Fruit fly (Drosophila melanogaster): ENCODE measurements around the gene GABA-B-R1.

The GABA-B-R1 gene

dm6 chr2L:15067832-15068231, 51.7 kb downstream of the GABA-B-R1 start (continued):
- no peak for TF ChIP-seq Lpt (GFP tag; optimal IDR thresholded peaks at IDR 0.05)
- TF ChIP-seq dpn (GFP tag; optimal IDR thresholded peaks at IDR 0.05): peak in 1 of 2 experiments; percentile 45
- peak; percentile 79 for TF ChIP-seq onecut (GFP tag; IDR thresholded peaks at IDR 0.05)
- no peak for TF ChIP-seq Ssrp (tag; optimal IDR thresholded peaks at IDR 0.05)
- no peak for TF ChIP-seq seq (GFP tag; IDR thresholded peaks at IDR 0.05)
- TF ChIP-seq hbn (GFP tag; IDR thresholded peaks at IDR 0.05; ENCODE audit: partially characterized antibody): peak; percentile 85
- peak; percentile 36; the same call in 1 of the 2 replicates for TF ChIP-seq CG2129 (GFP tag; IDR thresholded peaks at IDR 0.05; ENCODE audit: partially characterized antibody)
- TF ChIP-seq bcd (GFP tag; optimal IDR thresholded peaks at IDR 0.05): peak; percentile 4
- TF ChIP-seq gsb (GFP tag; IDR thresholded peaks at IDR 0.05): no peak
- TF ChIP-seq MESR4 (GFP tag; optimal IDR thresholded peaks at IDR 0.05): peak; percentile 95
- TF ChIP-seq stc (GFP tag; IDR thresholded peaks at IDR 0.05): peak; percentile 25; the same call in 1 of the 2 replicates
- 0 out of 2 replicates have a peak, but pooled peaks have one; percentile 15 for TF ChIP-seq H2.0 (GFP tag; IDR thresholded peaks at IDR 0.05)
- TF ChIP-seq Gug (GFP tag; IDR thresholded peaks at IDR 0.05): peak; percentile 14; the same call in 1 of the 4 replicates
- peak; percentile 79 for TF ChIP-seq CG17829 (tag; optimal IDR thresholded peaks at IDR 0.05)
- TF ChIP-seq ash1 (GFP tag; optimal IDR thresholded peaks at IDR 0.05): peak; percentile 63
- peak; percentile 78; the same call in 1 of the 2 replicates for TF ChIP-seq inv (GFP tag; IDR thresholded peaks at IDR 0.05; ENCODE audit: partially characterized antibody)
- peak in 1 of 2 experiments; percentile 69 for TF ChIP-seq insv (GFP tag; optimal IDR thresholded peaks at IDR 0.05)
- peak; percentile 8 for TF ChIP-seq Meics (GFP tag; optimal IDR thresholded peaks at IDR 0.05)
- peak; percentile 33 for TF ChIP-seq exex (tag; optimal IDR thresholded peaks at IDR 0.05)
- TF ChIP-seq CG18011 (GFP tag; optimal IDR thresholded peaks at IDR 0.05): no peak
- no peak for TF ChIP-seq slp2 (GFP tag; optimal IDR thresholded peaks at IDR 0.05)
- peak; percentile 71 for TF ChIP-seq CG2712 (tag; optimal IDR thresholded peaks at IDR 0.05)
- TF ChIP-seq E2f2 (GFP tag; IDR thresholded peaks at IDR 0.05): peak; percentile 100
- TF ChIP-seq PHDP (tag; optimal IDR thresholded peaks at IDR 0.05): no peak
- no peak for TF ChIP-seq CG31224 (GFP tag; IDR thresholded peaks at IDR 0.05)
- peak; percentile 92 for TF ChIP-seq CG1603 (tag; optimal IDR thresholded peaks at IDR 0.05)
- peak; percentile 74 for TF ChIP-seq Sry-δ (GFP tag; optimal IDR thresholded peaks at IDR 0.05)
- peak; percentile 38 for TF ChIP-seq mam (GFP tag; optimal IDR thresholded peaks at IDR 0.05)
- TF ChIP-seq Hr39 (optimal IDR thresholded peaks at IDR 0.05): no peak
- peak; percentile 21 for TF ChIP-seq chn (GFP tag; optimal IDR thresholded peaks at IDR 0.05)
- TF ChIP-seq yki (optimal IDR thresholded peaks at IDR 0.05): peak; percentile 79
- peak; percentile 48 for TF ChIP-seq CoRest (tag; optimal IDR thresholded peaks at IDR 0.05)
- peak; percentile 17 for TF ChIP-seq lbe (GFP tag; optimal IDR thresholded peaks at IDR 0.05)
- TF ChIP-seq caup (GFP tag; optimal IDR thresholded peaks at IDR 0.05; ENCODE audit: severe bottlenecking): peak; percentile 44
- peak; percentile 8 for TF ChIP-seq dmrt99B (tag; optimal IDR thresholded peaks at IDR 0.05)
- peak; percentile 19 for TF ChIP-seq CG6683 (GFP tag; optimal IDR thresholded peaks at IDR 0.05)
- TF ChIP-seq CG31441 (GFP tag; IDR thresholded peaks at IDR 0.05): 0 out of 2 replicates have a peak, but pooled peaks have one; percentile 26
- TF ChIP-seq tll (GFP tag; optimal IDR thresholded peaks at IDR 0.05): no peak
- TF ChIP-seq Taf1 (GFP tag; IDR thresholded peaks at IDR 0.05): no peak
- peak; percentile 11 for TF ChIP-seq kay (GFP tag; optimal IDR thresholded peaks at IDR 0.05)
- TF ChIP-seq twi (tag; optimal IDR thresholded peaks at IDR 0.05): peak; percentile 98
- peak; percentile 25 for TF ChIP-seq Camta (GFP tag; optimal IDR thresholded peaks at IDR 0.05)
- no peak for TF ChIP-seq CG5953 (GFP tag; IDR thresholded peaks at IDR 0.05)
- peak; percentile 63 for TF ChIP-seq sna (GFP tag; IDR thresholded peaks at IDR 0.05; ENCODE audit: partially characterized antibody)
- TF ChIP-seq CG33557 (GFP tag; optimal IDR thresholded peaks at IDR 0.05): peak; percentile 27
- peak; percentile 48; the same call in 2 of the 3 replicates for TF ChIP-seq vnd (GFP tag; IDR thresholded peaks at IDR 0.05; ENCODE audit: partially characterized antibody)
- peak; percentile 54 for TF ChIP-seq abd-A (tag; optimal IDR thresholded peaks at IDR 0.05)
- no peak for TF ChIP-seq CG1602 (GFP tag; optimal IDR thresholded peaks at IDR 0.05)
- peak; percentile 15 for TF ChIP-seq CG30403 (GFP tag; optimal IDR thresholded peaks at IDR 0.05)
- 0 out of 2 replicates have a peak, but pooled peaks have one; percentile 18 for TF ChIP-seq CG4360 (GFP tag; IDR thresholded peaks at IDR 0.05)
